Worm (Caenorhabditis elegans): ENCODE results near the gene srw-26.

ce11 chrV:15969653-15970052 lies 37.4 kb upstream of the srw-26 start, which contains the start of gene F36G9.7:
- TF ChIP-seq mep-1 (tag; optimal IDR thresholded peaks at IDR 0.05) (no peak), lin-13 (tag; optimal IDR thresholded peaks at IDR 0.05) (no peak), nhr-76 (tag; optimal IDR thresholded peaks at IDR 0.05) (no peak), elt-3 (tag; optimal IDR thresholded peaks at IDR 0.05) (no peak), ztf-11 (tag; optimal IDR thresholded peaks at IDR 0.05) (no peak), blmp-1 (tag; optimal IDR thresholded peaks at IDR 0.05) (no peak), nhr-28 (tag; optimal IDR thresholded peaks at IDR 0.05) (no peak), flh-1 (GFP tag; optimal IDR thresholded peaks at IDR 0.05) (no peak)
